Fruit fly (Drosophila melanogaster) whole organism, embryonic: Measurements from ENCODE around the gene Mbs.

ENCODE experiments used
- Atf3 ChIP-seq: fragments of 200-800 bp; sonication (Bioruptor generic); optimal IDR thresholded peaks from 3 replicates; lab custom pipeline; 2016; ENCODE audit warnings: missing biosample characterization, missing genetic modification characterization
- B-H1 ChIP-seq: fragments of 200-800 bp; sonication (Bioruptor generic); IDR thresholded peaks from 3 replicates; pipeline ENCODE4 v1.3.6; 2022; ENCODE audit warnings: missing biosample characterization, missing genetic modification characterization
- Bgb ChIP-seq: fragments of 200-800 bp; sonication (Bioruptor generic); IDR thresholded peaks from 2 replicates; pipeline ENCODE4 v1.3.6; 2022; ENCODE audit warnings: missing biosample characterization, missing genetic modification characterization; ENCODE audit not compliant: partially characterized antibody
- CG10462 ChIP-seq: fragments of 200-800 bp; sonication (Bioruptor generic); optimal IDR thresholded peaks from 2 replicates; lab custom pipeline; 2016; ENCODE audit warnings: missing biosample characterization, missing genetic modification characterization
- CG11560 ChIP-seq: fragments of 200-800 bp; sonication (Bioruptor generic); IDR thresholded peaks from 3 replicates; pipeline ENCODE4 v1.3.6; 2022; ENCODE audit warnings: missing biosample characterization, missing genetic modification characterization
- CG12299 ChIP-seq: fragments of 200-800 bp; sonication (Bioruptor generic); optimal IDR thresholded peaks from 2 replicates; lab custom pipeline; 2018; ENCODE audit warnings: missing biosample characterization, mild to moderate bottlenecking, missing genetic modification characterization
- CG1233 ChIP-seq: fragments of 200-800 bp; sonication (Bioruptor generic); optimal IDR thresholded peaks from 4 replicates; lab custom pipeline; 2018; ENCODE audit warnings: missing biosample characterization, mild to moderate bottlenecking, missing genetic modification characterization
- CG13123 ChIP-seq: fragments of 200-800 bp; sonication (Bioruptor generic); optimal IDR thresholded peaks from 2 replicates; lab custom pipeline; 2016; ENCODE audit warnings: missing biosample characterization, missing genetic modification characterization
- CG13624 ChIP-seq: fragments of 200-800 bp; sonication (Bioruptor generic); optimal IDR thresholded peaks from 2 replicates; lab custom pipeline; 2016; ENCODE audit warnings: missing biosample characterization, missing genetic modification characterization
- CG14710 ChIP-seq: fragments of 200-800 bp; sonication (Bioruptor generic); optimal IDR thresholded peaks from 3 replicates; lab custom pipeline; 2019; ENCODE audit warnings: missing biosample characterization, mild to moderate bottlenecking, missing genetic modification characterization, moderate library complexity
- CG17328 ChIP-seq: fragments of 200-800 bp; sonication (Bioruptor generic); IDR thresholded peaks from 2 replicates; pipeline ENCODE4 v1.3.6; 2022; ENCODE audit warnings: missing biosample characterization, missing genetic modification characterization
- CG17361 ChIP-seq: fragments of 200-800 bp; sonication (Bioruptor generic); IDR thresholded peaks from 3 replicates; pipeline ENCODE4 v1.3.6; 2022; ENCODE audit warnings: missing biosample characterization, missing genetic modification characterization
- CG18599 ChIP-seq: fragments of 200-800 bp; sonication (Bioruptor generic); optimal IDR thresholded peaks from 3 replicates; lab custom pipeline; 2017; ENCODE audit warnings: missing biosample characterization, missing genetic modification characterization, mild to moderate bottlenecking, moderate library complexity, missing genetic modification reagents
- CG2120 ChIP-seq: fragments of 200-800 bp; sonication (Bioruptor generic); optimal IDR thresholded peaks from 3 replicates; lab custom pipeline; 2016; ENCODE audit warnings: missing biosample characterization, missing genetic modification characterization
- CG30020 ChIP-seq: fragments of 200-800 bp; optimal IDR thresholded peaks from 2 replicates; lab custom pipeline; 2019; ENCODE audit warnings: missing biosample characterization, mild to moderate bottlenecking, missing genetic modification characterization, moderate library complexity
- CG34376 ChIP-seq: fragments of 200-800 bp; sonication (Bioruptor generic); optimal IDR thresholded peaks from 2 replicates; lab custom pipeline; 2018; ENCODE audit warnings: missing biosample characterization, mild to moderate bottlenecking, missing genetic modification characterization
- CG34422 ChIP-seq: fragments of 200-800 bp; sonication (Bioruptor generic); IDR thresholded peaks from 3 replicates; pipeline ENCODE4 v1.3.6; 2022; ENCODE audit warnings: missing biosample characterization, missing genetic modification characterization
- CG4707 ChIP-seq: fragments of 200-800 bp; sonication (Bioruptor generic); optimal IDR thresholded peaks from 2 replicates; lab custom pipeline; 2018; ENCODE audit warnings: missing biosample characterization, mild to moderate bottlenecking, missing genetic modification characterization, moderate library complexity
- CG4854 ChIP-seq: fragments of 200-800 bp; sonication (Bioruptor generic); optimal IDR thresholded peaks from 2 replicates; lab custom pipeline; 2016; ENCODE audit warnings: missing biosample characterization, missing genetic modification characterization, inconsistent platforms
- CG5953 ChIP-seq: fragments of 200-800 bp; sonication (Bioruptor generic); IDR thresholded peaks from 2 replicates; pipeline ENCODE4 v1.3.6; 2022; ENCODE audit warnings: missing biosample characterization, missing genetic modification characterization
- CG6654 ChIP-seq: fragments of 200-800 bp; sonication (Bioruptor generic); optimal IDR thresholded peaks from 2 replicates; lab custom pipeline; 2017; ENCODE audit warnings: missing biosample characterization, mild to moderate bottlenecking, missing genetic modification characterization
- CG8478 ChIP-seq: fragments of >200 bp; optimal IDR thresholded peaks from 2 replicates; lab custom pipeline; 2018
- Dbx ChIP-seq: fragments of 200-800 bp; sonication (Bioruptor generic); IDR thresholded peaks from 3 replicates; pipeline ENCODE4 v1.3.6; 2022; ENCODE audit warnings: missing biosample characterization, missing genetic modification characterization
- Doc3 ChIP-seq: fragments of 200-800 bp; sonication (Bioruptor generic); IDR thresholded peaks from 3 replicates; pipeline ENCODE4 v1.3.6; 2022; ENCODE audit warnings: missing biosample characterization, missing genetic modification characterization; ENCODE audit not compliant: partially characterized antibody
- Dp ChIP-seq: fragments of 200-800 bp; sonication (Bioruptor generic); optimal IDR thresholded peaks from 2 replicates; lab custom pipeline; 2018; ENCODE audit warnings: missing biosample characterization, mild to moderate bottlenecking, missing genetic modification characterization, moderate library complexity
- Fer2 ChIP-seq: fragments of 200-800 bp; sonication (Bioruptor generic); optimal IDR thresholded peaks from 2 replicates; lab custom pipeline; 2018; ENCODE audit warnings: missing biosample characterization, mild to moderate bottlenecking, missing genetic modification characterization, moderate library complexity
- GATAe ChIP-seq: fragments of 200-800 bp; sonication (Bioruptor generic); conservative IDR thresholded peaks from 2 replicates; pipeline ENCODE4 v1.3.6; 2022; ENCODE audit warnings: missing biosample characterization, missing genetic modification characterization
- Hr39 ChIP-seq: fragments of >200 bp; optimal IDR thresholded peaks from 2 replicates; lab custom pipeline; 2017
- Hsf ChIP-seq: fragments of 200-800 bp; sonication (Bioruptor generic); optimal IDR thresholded peaks from 3 replicates; lab custom pipeline; 2016; ENCODE audit warnings: missing biosample characterization, missing genetic modification characterization
- Jarid2 ChIP-seq: fragments of 200-800 bp; sonication (Bioruptor generic); optimal IDR thresholded peaks from 3 replicates; lab custom pipeline; 2017; ENCODE audit warnings: mild to moderate bottlenecking, missing biosample characterization, missing genetic modification reagents, missing genetic modification characterization
- MESR4 ChIP-seq: fragments of 200-800 bp; sonication (Bioruptor generic); optimal IDR thresholded peaks from 2 replicates; lab custom pipeline; 2018; ENCODE audit warnings: missing biosample characterization, mild to moderate bottlenecking, missing genetic modification characterization, moderate library complexity
- Mad ChIP-seq: fragments of 200-800 bp; sonication (Bioruptor generic); optimal IDR thresholded peaks from 2 replicates; lab custom pipeline; 2016; ENCODE audit warnings: missing biosample characterization, missing genetic modification characterization
- NK7.1 ChIP-seq: fragments of 200-800 bp; sonication (Bioruptor generic); optimal IDR thresholded peaks from 3 replicates; lab custom pipeline; 2016; ENCODE audit warnings: missing biosample characterization, missing genetic modification characterization
- Neu2 ChIP-seq: fragments of 200-800 bp; sonication (Bioruptor generic); optimal IDR thresholded peaks from 3 replicates; lab custom pipeline; 2016; ENCODE audit warnings: missing biosample characterization, missing genetic modification characterization, borderline replicate concordance
- Oaz ChIP-seq: fragments of 200-800 bp; sonication (Bioruptor generic); IDR thresholded peaks from 2 replicates; pipeline ENCODE4 v1.3.6; 2022; ENCODE audit warnings: missing biosample characterization, missing genetic modification characterization
- bsh ChIP-seq, 2 experiments: fragments of 200-800 bp; sonication (Bioruptor generic); optimal IDR thresholded peaks; 2 replicates each; lab custom pipeline; 2017 to 2018; ENCODE audit warnings: mild to moderate bottlenecking in 2 of 2, missing biosample characterization in 2 of 2, missing genetic modification characterization in 2 of 2, moderate library complexity in 1 of 2
- cad ChIP-seq: fragments of >200 bp; optimal IDR thresholded peaks from 2 replicates; lab custom pipeline; 2017; ENCODE audit warnings: missing biosample characterization, missing genetic modification characterization
- crol ChIP-seq: fragments of 200-800 bp; sonication (Bioruptor generic); IDR thresholded peaks from 2 replicates; pipeline ENCODE4 v1.3.6; 2022; ENCODE audit warnings: missing biosample characterization, missing genetic modification characterization
- dan ChIP-seq: fragments of 200-800 bp; sonication (Bioruptor generic); IDR thresholded peaks from 2 replicates; pipeline ENCODE4 v1.3.6; 2022; ENCODE audit warnings: missing biosample characterization, missing genetic modification characterization
- exex ChIP-seq: fragments of 200-800 bp; sonication (Bioruptor generic); optimal IDR thresholded peaks from 4 replicates; lab custom pipeline; 2018; ENCODE audit warnings: missing biosample characterization, mild to moderate bottlenecking, missing genetic modification characterization, moderate library complexity
- gem ChIP-seq: fragments of 200-800 bp; sonication (Bioruptor generic); optimal IDR thresholded peaks from 2 replicates; lab custom pipeline; 2019; ENCODE audit warnings: missing biosample characterization, mild to moderate bottlenecking, missing genetic modification characterization, moderate library complexity
- h ChIP-seq: fragments of >200 bp; optimal IDR thresholded peaks from 2 replicates; lab custom pipeline; 2017
- lola ChIP-seq, 3 experiments: fragments of >200 bp in 2 of 3; fragments of 200-800 bp in 1 of 3; sonication (Bioruptor generic) in 1 of 3; optimal IDR thresholded peaks; 2 replicates each; lab custom pipeline; 2017 to 2019; ENCODE audit warnings: missing biosample characterization in 3 of 3, missing genetic modification characterization in 3 of 3, mild to moderate bottlenecking in 1 of 3, moderate library complexity in 1 of 3
- pan ChIP-seq, 4 experiments: fragments of >200 bp in 3 of 4; fragments of 200-800 bp in 1 of 4; sonication (Bioruptor generic) in 1 of 4; optimal IDR thresholded peaks in 3 of 4; IDR thresholded peaks in 1 of 4; 2 replicates each; pipeline versions ENCODE4 v1.3.6 to Lab custom; 2017 to 2022; ENCODE audit warnings: missing biosample characterization in 2 of 4, missing genetic modification characterization in 2 of 4, mixed read lengths in 1 of 4
- pho ChIP-seq: fragments of 200-800 bp; sonication (Bioruptor generic); optimal IDR thresholded peaks from 2 replicates; lab custom pipeline; 2016; ENCODE audit warnings: missing biosample characterization, missing genetic modification characterization
- pzg ChIP-seq: fragments of 200-800 bp; sonication (Bioruptor generic); optimal IDR thresholded peaks from 3 replicates; lab custom pipeline; 2018; ENCODE audit warnings: missing biosample characterization, mild to moderate bottlenecking, missing genetic modification characterization, moderate library complexity
- repo ChIP-seq: fragments of 200-800 bp; sonication (Bioruptor generic); optimal IDR thresholded peaks from 2 replicates; lab custom pipeline; 2016; ENCODE audit warnings: missing biosample characterization, missing genetic modification characterization
- row ChIP-seq: fragments of 200-800 bp; sonication (Bioruptor generic); IDR thresholded peaks from 3 replicates; pipeline ENCODE4 v1.3.6; 2022; ENCODE audit warnings: missing biosample characterization, missing genetic modification characterization
- run ChIP-seq: fragments of 200-800 bp; sonication (Bioruptor generic); optimal IDR thresholded peaks from 3 replicates; lab custom pipeline; 2018; ENCODE audit warnings: missing biosample characterization, mild to moderate bottlenecking, missing genetic modification characterization
- vvl ChIP-seq: fragments of 200-800 bp; sonication (Bioruptor generic); IDR thresholded peaks from 2 replicates; pipeline ENCODE4 v1.3.6; 2022; ENCODE audit warnings: missing biosample characterization, missing genetic modification characterization
- yki ChIP-seq: fragments of >200 bp; optimal IDR thresholded peaks from 3 replicates; lab custom pipeline; 2018

The Mbs gene

DNA sequence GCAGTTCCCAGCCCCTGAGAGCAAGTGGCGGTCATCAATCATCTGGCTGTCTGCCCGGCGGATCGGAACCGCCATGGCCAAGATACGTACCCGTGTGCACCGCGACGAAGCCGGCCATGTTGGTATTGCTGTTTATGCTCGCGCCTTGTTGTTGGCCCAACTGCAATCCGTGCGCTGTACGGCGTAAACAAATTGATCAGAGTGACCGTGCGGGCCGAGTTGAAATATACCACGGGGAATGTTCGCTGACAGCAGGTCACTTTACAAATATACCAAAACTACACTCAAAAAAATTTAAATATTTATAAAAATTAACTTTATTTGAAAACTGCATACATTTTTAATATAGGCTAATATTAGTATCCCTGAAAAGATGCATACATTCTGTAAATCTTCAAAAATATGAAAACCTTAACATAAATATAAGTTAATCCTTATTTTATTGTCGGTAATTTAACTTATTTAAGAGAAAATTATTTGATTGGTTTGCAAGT lies 35.6 kb downstream of the Mbs start, which contains the start of gene Tasp1 (continued):
- TF ChIP-seq CG11560 (tag; lab: Robert Waterston, UW) (no peak; the same call in 2 of the 3 replicates), Jarid2 (GFP tag; lab: Kevin White, UChicago) (peak; percentile 34), CG14710 (tag; lab: Kevin White, UChicago) (peak; percentile 68), Dp (GFP tag; lab: Kevin White, UChicago) (peak; percentile 25), row (peak; percentile 85), B-H1 (GFP tag; lab: Robert Waterston, UW) (peak; percentile 43; the same call in 1 of the 3 replicates), CG17328 (GFP tag; lab: Robert Waterston, UW) (peak; percentile 74; the same call in 1 of the 2 replicates), exex (no peak), CG4707 (no peak), repo (GFP tag; lab: Kevin White, UChicago) (no peak), CG6654 (GFP tag; lab: Kevin White, UChicago) (no peak), CG2120 (GFP tag; lab: Kevin White, UChicago) (peak; percentile 60), Hsf (GFP tag; lab: Kevin White, UChicago) (peak; percentile 53), CG13123 (GFP tag; lab: Kevin White, UChicago) (no peak), CG4854 (no peak), yki (no peak), CG13624 (no peak), bsh (GFP tag; optimal IDR thresholded peaks at IDR 0.05; lab: Kevin White, UChicago) (peak in 1 of 2 experiments; percentile 74), pzg (GFP tag; lab: Kevin White, UChicago) (peak; percentile 62), CG10462 (no peak), Mad (GFP tag; lab: Kevin White, UChicago) (peak; percentile 21), Bgb (GFP tag; lab: Robert Waterston, UW) (peak; percentile 57; the same call in 1 of the 2 replicates), Atf3 (GFP tag; lab: Kevin White, UChicago) (no peak), CG1233 (GFP tag; lab: Kevin White, UChicago) (peak; percentile 48), lola (GFP tag; optimal IDR thresholded peaks at IDR 0.05; lab: Kevin White, UChicago) (peak in 1 of 3 experiments; percentile 69), CG34376 (no peak), crol (GFP tag; lab: Robert Waterston, UW) (no peak), Doc3 (GFP tag; lab: Robert Waterston, UW) (no peak), Oaz (peak; percentile 51; the same call in 1 of the 2 replicates), CG8478 (lab: Kevin White, UChicago) (no peak), gem (tag; lab: Kevin White, UChicago) (no peak), Dbx (GFP tag; lab: Robert Waterston, UW) (peak; percentile 76; the same call in 2 of the 3 replicates), pho (peak; percentile 22), CG17361 (no peak; the same call in 1 of the 3 replicates), MESR4 (GFP tag; lab: Kevin White, UChicago) (peak; percentile 82), pan (optimal IDR thresholded peaks at IDR 0.05; lab: Kevin White, UChicago) (no peak), pan (GFP tag; optimal IDR thresholded peaks at IDR 0.05 in 1 of 2, IDR thresholded peaks at IDR 0.05 in 1 of 2) (peak in 1 of 2 experiments; percentile 87), h (lab: Kevin White, UChicago) (no peak), CG18599 (peak; percentile 54), dan (GFP tag; lab: Robert Waterston, UW) (no peak), GATAe (no peak), vvl (GFP tag; lab: Robert Waterston, UW) (peak; percentile 86), run (tag; lab: Kevin White, UChicago) (no peak), cad (GFP tag; lab: Kevin White, UChicago) (no peak), CG30020 (tag; lab: Kevin White, UChicago) (peak; percentile 26), CG12299 (tag; lab: Kevin White, UChicago) (peak; percentile 32), CG34422 (GFP tag; lab: Robert Waterston, UW) (peak; percentile 87; the same call in 2 of the 3 replicates), CG5953 (GFP tag; lab: Robert Waterston, UW) (no peak), Hr39 (lab: Kevin White, UChicago) (no peak), Fer2 (peak; percentile 10), NK7.1 (GFP tag; lab: Kevin White, UChicago) (no peak), Neu2 (no peak)
